Worm (Caenorhabditis elegans) whole organism, early embryonic: ENCODE data around the gene T05H10.4.

Experiments
- B0310.2 ChIP-seq: sonication (generic microtip); optimal IDR thresholded peaks from 2 replicates; lab custom pipeline; 2016; ENCODE audit warnings: mild to moderate bottlenecking, missing genetic modification characterization, missing compliant biosample characterization
- F13C5.2 ChIP-seq: sonication (generic microtip); optimal IDR thresholded peaks from 2 replicates; lab custom pipeline; 2017; ENCODE audit warnings: mild to moderate bottlenecking, missing genetic modification characterization, inconsistent platforms, missing compliant biosample characterization
- aly-1 ChIP-seq: sonication (generic microtip); optimal IDR thresholded peaks from 2 replicates; lab custom pipeline; 2016; ENCODE audit warnings: missing genetic modification characterization, missing compliant biosample characterization
- ama-1 ChIP-seq: fragments of 150-350 bp; optimal IDR thresholded peaks from 2 replicates; lab custom pipeline; 2014
- ceh-13 ChIP-seq: fragments of 200-800 bp; sonication (Bioruptor generic); optimal IDR thresholded peaks from 2 replicates; lab custom pipeline; 2018; ENCODE audit warnings: mild to moderate bottlenecking, missing genetic modification characterization, missing compliant biosample characterization
- ceh-36 ChIP-seq: sonication (generic microtip); optimal IDR thresholded peaks from 2 replicates; lab custom pipeline; 2016; ENCODE audit warnings: missing genetic modification characterization, inconsistent platforms, missing compliant biosample characterization
- ets-7 ChIP-seq: sonication (generic microtip); optimal IDR thresholded peaks from 2 replicates; lab custom pipeline; 2016; ENCODE audit warnings: missing genotype, missing genetic modification characterization, missing compliant biosample characterization
- flt-1 ChIP-seq: fragments of 200-800 bp; sonication (Bioruptor generic); IDR thresholded peaks from 2 replicates; pipeline ENCODE4 v1.3.6; 2022; ENCODE audit warnings: missing genetic modification characterization, missing compliant biosample characterization
- hmbx-1 ChIP-seq: sonication (generic microtip); optimal IDR thresholded peaks from 2 replicates; lab custom pipeline; 2016; ENCODE audit warnings: mild to moderate bottlenecking, missing genetic modification characterization, missing compliant biosample characterization
- hmg-4 ChIP-seq: fragments of 200-800 bp; sonication (Bioruptor generic); optimal IDR thresholded peaks from 2 replicates; lab custom pipeline; 2018; ENCODE audit warnings: mild to moderate bottlenecking, missing genetic modification characterization, missing compliant biosample characterization
- hnd-1 ChIP-seq: sonication (generic microtip); optimal IDR thresholded peaks from 2 replicates; lab custom pipeline; 2016; ENCODE audit warnings: missing genetic modification characterization, missing compliant biosample characterization
- pes-1 ChIP-seq: fragments of 200-800 bp; sonication (Bioruptor generic); IDR thresholded peaks from 2 replicates; pipeline ENCODE4 v1.3.6; 2022; ENCODE audit warnings: missing genetic modification reagents, missing genetic modification characterization, missing compliant biosample characterization
- scrt-1 ChIP-seq: fragments of 200-800 bp; sonication (Bioruptor generic); IDR thresholded peaks from 2 replicates; pipeline ENCODE4 v1.3.6; 2022; ENCODE audit warnings: missing genetic modification characterization, missing compliant biosample characterization
- sea-1 ChIP-seq: fragments of 200-800 bp; sonication (Bioruptor generic); conservative IDR thresholded peaks from 2 replicates; pipeline ENCODE4 v1.3.6; 2022; ENCODE audit warnings: missing genetic modification characterization, missing compliant biosample characterization
- tbx-11 ChIP-seq: fragments of 200-800 bp; sonication (Bioruptor generic); IDR thresholded peaks from 2 replicates; pipeline ENCODE4 v1.3.6; 2022; ENCODE audit warnings: missing genetic modification characterization, missing compliant biosample characterization
- tbx-37 ChIP-seq: fragments of 200-800 bp; sonication (Bioruptor generic); conservative IDR thresholded peaks from 2 replicates; pipeline ENCODE4 v1.3.6; 2022; ENCODE audit warnings: missing genetic modification reagents, missing genetic modification characterization, missing compliant biosample characterization
- tra-4 ChIP-seq: sonication (generic microtip); optimal IDR thresholded peaks from 2 replicates; lab custom pipeline; 2017; ENCODE audit warnings: missing genetic modification characterization, missing compliant biosample characterization

Gene T05H10.4

DNA sequence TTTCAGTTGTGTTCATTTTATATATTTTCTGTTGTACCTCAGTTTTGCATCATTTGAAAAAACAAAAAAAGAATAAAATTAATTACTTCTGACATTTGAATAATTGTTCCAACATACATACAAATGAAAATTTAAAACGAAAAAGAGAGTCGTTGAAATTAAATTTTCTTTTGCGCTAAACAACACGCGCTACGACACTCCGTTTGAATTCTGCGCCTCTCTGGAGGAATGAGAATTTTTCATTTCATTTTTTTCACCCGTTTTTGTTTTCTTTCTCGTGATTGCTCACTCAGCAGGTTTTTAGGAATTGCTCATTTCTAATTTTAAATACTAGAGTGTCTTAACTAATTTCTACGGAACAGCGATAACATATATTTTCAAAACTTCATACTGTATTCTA, 11.3 kb upstream of the T05H10.4 start:
- no peak for TF ChIP-seq flt-1 (GFP tag; lab: Robert Waterston, UW)
- no peak for TF ChIP-seq tbx-37
- no peak for TF ChIP-seq ama-1 (lab: Kevin White, UChicago)

DNA sequence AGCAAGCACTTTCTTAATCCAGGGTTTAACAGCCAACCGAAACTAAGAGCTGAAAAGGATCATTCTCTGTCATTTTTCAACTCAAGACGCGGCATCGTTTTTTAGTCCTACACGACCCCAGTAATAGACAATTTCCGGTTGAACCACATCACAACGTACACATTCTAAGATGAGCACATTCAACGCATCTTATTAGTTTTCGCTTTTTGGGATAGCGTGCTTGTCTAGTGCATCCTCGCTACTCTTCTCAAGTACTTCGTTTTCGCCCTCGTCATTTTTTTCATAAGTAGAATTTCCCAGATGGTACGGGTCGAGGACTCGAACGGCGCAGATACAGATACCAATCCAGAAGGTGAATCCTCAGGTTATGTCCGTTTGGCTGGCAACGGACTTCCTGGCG, 10.7 kb upstream of the T05H10.4 start, which contains the start of gene T05H10.1:
Gene T05H10.1, plus strand, starts transcription at position 301 of the 400 bp plus-strand sequence.
- no peak for TF ChIP-seq ceh-36 (tag; lab: Kevin White, UChicago)
- TF ChIP-seq ama-1 (lab: Kevin White, UChicago), result no peak
- TF ChIP-seq ceh-13 (GFP tag; lab: Kevin White, UChicago), result no peak
- no peak for TF ChIP-seq F13C5.2 (tag; lab: Kevin White, UChicago)
- no peak for TF ChIP-seq aly-1 (tag; lab: Kevin White, UChicago)
- TF ChIP-seq sea-1, result no peak
- TF ChIP-seq tbx-11 (GFP tag; lab: Robert Waterston, UW), result no peak
- no peak for TF ChIP-seq B0310.2
- TF ChIP-seq hmbx-1 (tag; lab: Kevin White, UChicago), result no peak
- TF ChIP-seq ets-7 (tag; lab: Kevin White, UChicago), result no peak
- TF ChIP-seq hmg-4 (GFP tag; lab: Kevin White, UChicago), result no peak
- TF ChIP-seq tbx-37, result no peak
- no peak for TF ChIP-seq pes-1 (GFP tag; lab: Robert Waterston, UW)
- TF ChIP-seq scrt-1 (GFP tag; lab: Robert Waterston, UW), result no peak
- no peak for TF ChIP-seq tra-4 (tag; lab: Kevin White, UChicago)

DNA sequence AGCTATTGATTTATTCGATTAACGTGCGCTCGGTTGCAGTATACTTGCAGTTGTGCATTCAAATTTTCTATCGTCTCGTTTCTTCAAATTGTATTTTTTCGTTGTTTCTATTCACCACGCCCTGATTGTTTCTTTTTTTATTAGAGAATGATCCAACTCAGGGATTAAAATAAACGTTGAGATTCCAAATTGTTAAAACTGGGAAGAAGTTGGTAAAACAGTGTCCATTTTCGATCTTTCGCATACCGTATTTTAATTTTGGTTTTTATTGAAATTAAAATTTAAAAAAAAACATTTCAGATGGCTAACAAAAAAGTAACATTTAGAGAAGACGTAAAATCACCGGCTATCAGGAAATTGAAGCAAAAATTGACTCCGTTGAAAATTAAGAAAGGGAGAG, 5.7 kb upstream of the T05H10.4 start, which contains the start of gene apn-1:
Gene apn-1, plus strand, starts transcription at position 301 of the 400 bp plus-strand sequence.
- no peak for TF ChIP-seq tbx-11 (GFP tag; lab: Robert Waterston, UW)

DNA sequence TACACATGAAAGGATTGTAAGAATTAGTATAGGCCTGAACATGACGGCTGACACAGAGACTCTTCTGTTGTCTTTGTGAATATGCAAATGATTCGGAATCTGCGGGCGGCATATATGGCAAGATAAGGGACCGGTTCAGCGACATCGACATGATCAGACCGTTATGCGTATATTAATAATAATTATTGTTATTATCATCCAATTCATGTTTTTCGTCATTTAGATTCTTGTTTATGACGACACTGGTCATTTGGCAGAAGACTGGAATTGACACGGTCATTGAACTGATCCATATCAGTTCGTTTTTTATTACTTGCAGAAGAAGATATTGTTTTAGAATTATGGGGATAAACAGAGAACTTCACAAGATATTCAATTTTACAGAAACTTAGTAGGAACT, 2.5 kb upstream of the T05H10.4 start, which contains the start of gene mtre-1:
Gene mtre-1, minus strand, starts transcription at position 101 of the 400 bp plus-strand sequence.
- TF ChIP-seq ceh-13 (GFP tag; lab: Kevin White, UChicago) (no peak), ets-7 (tag; lab: Kevin White, UChicago) (no peak), sea-1 (no peak), hmbx-1 (tag; lab: Kevin White, UChicago) (no peak), F13C5.2 (tag; lab: Kevin White, UChicago) (no peak), flt-1 (GFP tag; lab: Robert Waterston, UW) (no peak), ama-1 (lab: Kevin White, UChicago) (no peak), tra-4 (tag; lab: Kevin White, UChicago) (no peak), pes-1 (GFP tag; lab: Robert Waterston, UW) (no peak), hmg-4 (GFP tag; lab: Kevin White, UChicago) (no peak), tbx-37 (no peak), hnd-1 (tag; lab: Kevin White, UChicago) (no peak), ceh-36 (tag; lab: Kevin White, UChicago) (no peak), B0310.2 (no peak), aly-1 (tag; lab: Kevin White, UChicago) (no peak), scrt-1 (GFP tag; lab: Robert Waterston, UW) (no peak), tbx-11 (GFP tag; lab: Robert Waterston, UW) (no peak)

DNA sequence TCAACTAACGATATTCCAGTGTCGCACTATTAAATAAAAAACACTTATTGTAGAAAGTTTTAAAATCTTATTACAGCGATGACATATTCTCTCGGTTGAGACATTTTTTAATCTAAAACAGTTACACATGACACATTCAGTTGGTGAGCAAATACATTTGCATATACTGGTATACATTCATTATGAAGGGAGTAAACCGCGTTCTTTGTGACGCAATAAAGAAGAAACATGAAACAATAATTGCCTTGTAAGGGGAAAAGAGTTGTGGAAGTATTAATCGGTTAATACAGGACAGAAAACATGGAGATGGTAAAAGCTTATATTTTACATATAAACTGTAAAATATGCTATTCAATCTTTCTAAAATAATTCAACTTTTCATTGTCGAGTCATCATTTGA, 1.6 kb upstream of the T05H10.4 start:
- TF ChIP-seq sea-1 (no peak), aly-1 (tag; lab: Kevin White, UChicago) (no peak), ets-7 (tag; lab: Kevin White, UChicago) (no peak), hnd-1 (tag; lab: Kevin White, UChicago) (no peak), ama-1 (lab: Kevin White, UChicago) (no peak), scrt-1 (GFP tag; lab: Robert Waterston, UW) (no peak), F13C5.2 (tag; lab: Kevin White, UChicago) (no peak), hmbx-1 (tag; lab: Kevin White, UChicago) (no peak), ceh-13 (GFP tag; lab: Kevin White, UChicago) (no peak), B0310.2 (no peak), flt-1 (GFP tag; lab: Robert Waterston, UW) (no peak), ceh-36 (tag; lab: Kevin White, UChicago) (no peak), tra-4 (tag; lab: Kevin White, UChicago) (no peak), tbx-37 (no peak), pes-1 (GFP tag; lab: Robert Waterston, UW) (no peak), tbx-11 (GFP tag; lab: Robert Waterston, UW) (no peak), hmg-4 (GFP tag; lab: Kevin White, UChicago) (no peak)

DNA sequence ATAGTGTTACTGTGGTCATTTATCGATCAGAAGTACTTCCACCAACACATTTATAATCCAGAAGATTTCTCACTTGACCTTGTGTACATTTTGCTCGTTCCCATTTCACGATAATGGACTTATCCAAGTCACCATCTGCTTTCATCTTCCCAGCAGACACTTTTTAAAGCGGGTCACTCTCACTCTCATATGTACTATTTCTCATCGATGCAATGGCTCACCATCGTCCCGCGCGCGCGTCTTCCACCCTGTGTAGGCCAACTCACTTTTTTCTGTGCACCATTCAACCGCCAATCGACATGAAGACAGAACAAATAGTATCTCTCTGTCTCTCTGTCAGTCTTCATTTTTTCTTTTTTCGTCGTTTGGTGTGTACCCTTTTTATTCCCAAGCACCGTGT, 778 bp upstream of the T05H10.4 start:
- TF ChIP-seq pes-1 (GFP tag; lab: Robert Waterston, UW), result no peak

DNA sequence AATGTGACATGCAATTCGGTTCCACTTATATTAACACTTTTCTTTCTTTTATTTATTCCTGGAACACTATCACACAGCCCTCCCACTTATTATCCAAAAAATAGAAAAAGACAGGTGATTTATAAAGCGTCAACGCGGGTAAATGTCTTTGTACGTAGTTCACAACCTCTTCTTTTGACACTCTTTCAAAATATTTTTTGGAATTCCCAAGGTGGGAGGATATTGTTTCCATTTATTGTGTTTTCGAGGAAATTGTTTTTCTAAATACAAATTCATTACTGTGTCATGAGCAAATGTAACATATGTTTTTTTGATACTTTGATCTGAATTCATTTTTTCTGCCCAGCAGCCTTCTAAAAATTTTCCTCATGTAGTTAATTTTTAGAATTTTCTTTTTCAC, 5.0 kb downstream of the T05H10.4 start:
- no peak for TF ChIP-seq pes-1 (GFP tag; lab: Robert Waterston, UW)
- no peak for TF ChIP-seq hmg-4 (GFP tag; lab: Kevin White, UChicago)
- TF ChIP-seq ceh-36 (tag; lab: Kevin White, UChicago), result no peak
- no peak for TF ChIP-seq flt-1 (GFP tag; lab: Robert Waterston, UW)
- no peak for TF ChIP-seq B0310.2
- TF ChIP-seq F13C5.2 (tag; lab: Kevin White, UChicago), result no peak
- no peak for TF ChIP-seq ets-7 (tag; lab: Kevin White, UChicago)
- TF ChIP-seq ceh-13 (GFP tag; lab: Kevin White, UChicago), result no peak
- TF ChIP-seq aly-1 (tag; lab: Kevin White, UChicago), result no peak

DNA sequence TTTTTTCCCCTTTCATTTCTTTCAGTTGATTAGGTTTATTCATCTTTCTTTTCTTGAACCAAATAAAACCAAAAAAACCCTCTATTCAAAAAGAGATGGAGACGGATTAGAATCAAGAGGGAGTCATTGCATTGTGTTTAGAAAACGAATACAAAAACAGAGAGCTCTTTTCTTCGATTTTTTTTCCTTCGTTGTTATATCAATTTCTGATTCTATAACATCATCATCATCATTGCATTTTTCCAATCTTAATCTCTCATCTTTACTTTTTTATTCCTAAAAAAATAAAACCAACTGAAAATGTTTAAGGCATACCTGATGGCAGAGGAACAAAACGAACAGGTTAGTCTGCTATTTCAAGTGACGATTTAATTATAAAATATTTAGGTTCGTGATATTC, 5.8 kb downstream of the T05H10.4 start, which contains the start of gene T05H10.8:
Gene T05H10.8, plus strand, starts transcription at position 301 of the 400 bp plus-strand sequence.
- no peak for TF ChIP-seq hnd-1 (tag; lab: Kevin White, UChicago)
- TF ChIP-seq B0310.2, result no peak
- no peak for TF ChIP-seq tbx-37
- no peak for TF ChIP-seq hmbx-1 (tag; lab: Kevin White, UChicago)
- no peak for TF ChIP-seq ceh-36 (tag; lab: Kevin White, UChicago)
- no peak for TF ChIP-seq ama-1 (lab: Kevin White, UChicago)
- TF ChIP-seq sea-1, result no peak
- no peak for TF ChIP-seq tra-4 (tag; lab: Kevin White, UChicago)
- no peak for TF ChIP-seq pes-1 (GFP tag; lab: Robert Waterston, UW)
- no peak for TF ChIP-seq aly-1 (tag; lab: Kevin White, UChicago)
- no peak for TF ChIP-seq ets-7 (tag; lab: Kevin White, UChicago)
- TF ChIP-seq scrt-1 (GFP tag; lab: Robert Waterston, UW), result no peak
- TF ChIP-seq F13C5.2 (tag; lab: Kevin White, UChicago), result no peak
- no peak for TF ChIP-seq hmg-4 (GFP tag; lab: Kevin White, UChicago)
- TF ChIP-seq flt-1 (GFP tag; lab: Robert Waterston, UW), result no peak
- no peak for TF ChIP-seq ceh-13 (GFP tag; lab: Kevin White, UChicago)
- TF ChIP-seq tbx-11 (GFP tag; lab: Robert Waterston, UW), result no peak
